Worm (Caenorhabditis elegans): ENCODE results near the gene C37C3.2.

The C37C3.2 gene

ce11 chrV:7854603-7855002 lies 1.1 kb upstream of the C37C3.2 start, which contains the start of the genes C37C3.9 and C37C3.18 (continued):
- TF ChIP-seq lsy-12 (tag; optimal IDR thresholded peaks at IDR 0.05) (peak; percentile 39), ama-1 (optimal IDR thresholded peaks at IDR 0.05) (no peak), elt-2 (tag; optimal IDR thresholded peaks at IDR 0.05) (peak; percentile 68), snpc-4 (tag; optimal IDR thresholded peaks at IDR 0.05) (peak; percentile 90), sea-2 (GFP tag; optimal IDR thresholded peaks at IDR 0.05) (no peak), aly-2 (tag; optimal IDR thresholded peaks at IDR 0.05) (no peak), nhr-77 (tag; optimal IDR thresholded peaks at IDR 0.05) (no peak), elt-1 (tag; optimal IDR thresholded peaks at IDR 0.05) (peak; percentile 22), unc-62 (GFP tag; optimal IDR thresholded peaks at IDR 0.05) (peak; percentile 48), elt-3 (tag; optimal IDR thresholded peaks at IDR 0.05) (no peak), nhr-11 (tag; optimal IDR thresholded peaks at IDR 0.05) (no peak), jun-1 (tag; optimal IDR thresholded peaks at IDR 0.05) (peak; percentile 85), lin-15B (tag; optimal IDR thresholded peaks at IDR 0.05) (peak; percentile 48), nhr-67 (tag; optimal IDR thresholded peaks at IDR 0.05) (no peak), fkh-10 (GFP tag; optimal IDR thresholded peaks at IDR 0.05) (peak; percentile 44), ztf-4 (tag; optimal IDR thresholded peaks at IDR 0.05) (no peak), nhr-12 (tag; optimal IDR thresholded peaks at IDR 0.05) (no peak), lin-39 (tag; optimal IDR thresholded peaks at IDR 0.05) (peak; percentile 80), tbx-2 (tag; optimal IDR thresholded peaks at IDR 0.05) (peak; percentile 17)

DNA sequence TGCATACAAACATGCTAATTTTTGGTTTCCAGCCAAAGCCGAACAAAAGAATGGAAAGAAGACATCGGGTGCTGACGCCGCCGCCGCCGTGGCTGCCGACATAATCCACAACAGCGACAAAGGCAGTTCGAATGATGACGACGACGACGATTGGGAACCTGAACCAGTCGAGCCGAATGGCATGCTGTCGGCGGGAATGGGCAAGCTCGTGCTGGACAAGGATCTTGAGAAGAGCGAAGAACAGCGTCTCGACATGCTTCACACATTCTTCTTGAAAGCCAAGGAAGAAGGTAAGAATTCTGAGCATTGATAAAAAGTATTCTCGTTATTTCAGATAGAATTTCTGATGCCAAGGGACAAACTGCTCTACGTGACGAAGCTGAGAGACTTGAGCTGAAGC lies 897 bp downstream of the C37C3.2 start:
- TF ChIP-seq egl-5 (tag; optimal IDR thresholded peaks at IDR 0.05) (no peak), mdl-1 (tag; optimal IDR thresholded peaks at IDR 0.05) (no peak), lin-39 (tag; optimal IDR thresholded peaks at IDR 0.05) (no peak), elt-1 (tag; optimal IDR thresholded peaks at IDR 0.05) (no peak), nhr-23 (tag; optimal IDR thresholded peaks at IDR 0.05) (no peak), snpc-4 (tag; optimal IDR thresholded peaks at IDR 0.05) (no peak), nhr-237 (tag; optimal IDR thresholded peaks at IDR 0.05) (no peak), aly-2 (tag; optimal IDR thresholded peaks at IDR 0.05) (no peak), elt-2 (tag; optimal IDR thresholded peaks at IDR 0.05) (no peak), unc-62 (GFP tag; optimal IDR thresholded peaks at IDR 0.05) (no peak), pha-4 (tag; optimal IDR thresholded peaks at IDR 0.05) (no peak), fkh-10 (GFP tag; optimal IDR thresholded peaks at IDR 0.05) (no peak), ceh-28 (tag; optimal IDR thresholded peaks at IDR 0.05) (no peak), lsy-12 (tag; optimal IDR thresholded peaks at IDR 0.05) (no peak), fkh-2 (tag; optimal IDR thresholded peaks at IDR 0.05) (no peak), sea-2 (GFP tag; optimal IDR thresholded peaks at IDR 0.05) (no peak), fos-1 (tag; optimal IDR thresholded peaks at IDR 0.05) (no peak)

ce11 chrV:7857931-7858330 lies 2.2 kb downstream of the C37C3.2 start, which contains the start of gene C37C3.1:
Gene C37C3.1, plus strand, starts transcription at chrV:7857963.
- TF ChIP-seq tbx-2 (tag; optimal IDR thresholded peaks at IDR 0.05) (peak; percentile 13), nhr-76 (tag; optimal IDR thresholded peaks at IDR 0.05) (no peak), nfya-1 (tag; optimal IDR thresholded peaks at IDR 0.05; ENCODE audit: insufficient read depth) (no peak), nhr-23 (tag; optimal IDR thresholded peaks at IDR 0.05) (peak; percentile 35), nhr-43 (tag; optimal IDR thresholded peaks at IDR 0.05; ENCODE audit: poor library complexity, severe bottlenecking) (peak; percentile 56), ama-1 (optimal IDR thresholded peaks at IDR 0.05) (peak; percentile 74), daf-12 (tag; optimal IDR thresholded peaks at IDR 0.05) (no peak), lsy-12 (tag; optimal IDR thresholded peaks at IDR 0.05) (peak; percentile 29), nhr-25 (tag; optimal IDR thresholded peaks at IDR 0.05) (peak; percentile 16), ceh-28 (tag; optimal IDR thresholded peaks at IDR 0.05) (peak; percentile 48), mdl-1 (tag; optimal IDR thresholded peaks at IDR 0.05) (no peak), ceh-82 (tag; optimal IDR thresholded peaks at IDR 0.05) (no peak), nhr-237 (tag; optimal IDR thresholded peaks at IDR 0.05) (no peak), nhr-12 (tag; optimal IDR thresholded peaks at IDR 0.05) (no peak), fos-1 (tag; optimal IDR thresholded peaks at IDR 0.05) (no peak), ceh-16 (tag; optimal IDR thresholded peaks at IDR 0.05) (no peak), elt-2 (tag; optimal IDR thresholded peaks at IDR 0.05) (peak; percentile 33), snpc-4 (tag; optimal IDR thresholded peaks at IDR 0.05) (no peak), nhr-77 (tag; optimal IDR thresholded peaks at IDR 0.05) (peak; percentile 15), ceh-9 (tag; optimal IDR thresholded peaks at IDR 0.05) (no peak), aly-2 (tag; optimal IDR thresholded peaks at IDR 0.05) (peak; percentile 67), unc-39 (tag; optimal IDR thresholded peaks at IDR 0.05) (no peak), ztf-4 (tag; optimal IDR thresholded peaks at IDR 0.05) (no peak), fkh-10 (GFP tag; optimal IDR thresholded peaks at IDR 0.05) (no peak), sea-2 (GFP tag; optimal IDR thresholded peaks at IDR 0.05) (no peak)

DNA sequence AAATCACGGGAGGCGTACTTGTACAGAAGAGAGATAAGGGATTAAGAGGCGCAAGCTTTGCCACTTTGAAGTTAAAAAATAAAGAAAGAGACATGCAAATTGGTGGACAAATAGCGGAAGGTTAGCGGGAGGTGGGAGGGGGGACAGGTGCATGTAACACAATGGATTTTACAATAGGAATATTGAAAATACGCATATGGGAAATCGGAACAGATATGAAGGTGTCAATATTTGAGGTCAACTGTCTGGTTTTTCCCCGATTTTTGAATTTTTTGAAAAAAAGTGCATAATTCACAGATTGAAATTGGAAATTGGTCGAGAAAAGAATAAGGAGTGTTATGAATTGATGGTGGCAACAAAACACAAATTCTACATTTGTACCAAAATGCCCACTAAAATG lies 6.0 kb downstream of the C37C3.2 start, which contains the start of gene C37C3.17:
Gene C37C3.17 (minus strand): TSS at position 101 of the 400 bp plus-strand sequence.
- TF ChIP-seq nhr-12 (tag; optimal IDR thresholded peaks at IDR 0.05) (no peak), elt-2 (tag; optimal IDR thresholded peaks at IDR 0.05) (no peak), pha-4 (tag; optimal IDR thresholded peaks at IDR 0.05) (no peak), ceh-16 (tag; optimal IDR thresholded peaks at IDR 0.05) (no peak), pqm-1 (tag; optimal IDR thresholded peaks at IDR 0.05) (no peak), nhr-77 (tag; optimal IDR thresholded peaks at IDR 0.05) (no peak), ama-1 (optimal IDR thresholded peaks at IDR 0.05) (no peak), fkh-10 (GFP tag; optimal IDR thresholded peaks at IDR 0.05) (no peak), nhr-67 (tag; optimal IDR thresholded peaks at IDR 0.05) (no peak)

Data from whole organism, L3 larva.